Worm (Caenorhabditis elegans): ENCODE results near the gene T01B7.9.

DNA sequence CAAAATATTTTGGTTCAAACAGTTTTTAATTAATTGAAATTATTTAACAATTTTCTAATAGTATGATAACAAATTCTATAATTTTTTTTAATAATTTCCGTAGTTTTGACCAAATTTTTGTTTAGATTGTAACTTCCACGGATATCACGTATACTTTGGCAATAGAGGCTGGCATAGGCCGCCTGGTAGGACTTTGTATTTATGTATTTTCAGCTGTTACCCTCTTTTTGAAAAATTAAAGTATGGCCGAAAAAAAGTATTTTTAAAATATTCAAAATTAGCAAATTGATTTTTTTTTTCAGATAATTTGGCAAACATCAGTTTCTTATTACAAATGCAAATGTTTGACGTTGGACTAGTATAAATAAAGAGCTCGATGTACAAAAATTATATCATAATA lies 39.9 kb upstream of the T01B7.9 start, which contains the start of the genes nsph-1.1 and K08F8.15:
- TF ChIP-seq him-1 (tag; optimal IDR thresholded peaks at IDR 0.05) (no peak), W03F9.2 (tag; optimal IDR thresholded peaks at IDR 0.05) (no peak)

Measured in whole organism, L4/young adult.